Fruit fly (Drosophila melanogaster): ENCODE measurements around the gene jv.
A peak's percentile ranks its signal among the peaks of the same experiment; 100 is the strongest.

DNA sequence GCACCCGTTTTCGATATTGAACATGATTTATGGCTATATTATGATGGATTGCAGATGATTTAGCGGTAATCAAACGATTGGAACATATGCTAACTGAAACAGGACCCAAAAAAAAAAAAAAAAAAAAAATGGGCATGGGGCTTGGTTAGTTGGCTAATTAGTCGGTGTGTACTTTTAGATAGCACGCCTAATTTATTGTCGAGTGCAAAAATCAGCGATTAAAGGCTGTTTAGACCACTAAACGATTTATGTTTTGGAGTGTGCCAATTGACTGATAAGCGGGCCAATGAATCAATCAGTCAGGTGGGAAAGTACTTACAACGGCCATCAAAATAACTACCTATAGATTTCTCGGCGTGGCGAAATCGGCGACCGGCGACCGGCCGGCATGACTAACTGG lies 25.9 kb upstream of the jv start:
- no peak for TF ChIP-seq CG7045 (GFP tag; optimal IDR thresholded peaks at IDR 0.05)
- no peak for TF ChIP-seq Crg-1 (GFP tag; optimal IDR thresholded peaks at IDR 0.05)
- no peak for TF ChIP-seq toe (GFP tag; optimal IDR thresholded peaks at IDR 0.05)
- TF ChIP-seq CG1620 (GFP tag; optimal IDR thresholded peaks at IDR 0.05): no peak
- no peak for TF ChIP-seq Hr96 (GFP tag; optimal IDR thresholded peaks at IDR 0.05)
- no peak for TF ChIP-seq CG11617 (GFP tag; optimal IDR thresholded peaks at IDR 0.05)
- TF ChIP-seq Clk (GFP tag; optimal IDR thresholded peaks at IDR 0.05): no peak
- TF ChIP-seq Mnt (GFP tag; optimal IDR thresholded peaks at IDR 0.05): no peak
- peak; percentile 2 for TF ChIP-seq kay (GFP tag; ENCODE audit: borderline replicate concordance)
- no peak for TF ChIP-seq CG14711 (tag; optimal IDR thresholded peaks at IDR 0.05)
- no peak for TF ChIP-seq CG7101 (tag; optimal IDR thresholded peaks at IDR 0.05)
- no peak for TF ChIP-seq pad (GFP tag; optimal IDR thresholded peaks at IDR 0.05)
- no peak for TF ChIP-seq CG5204 (GFP tag; optimal IDR thresholded peaks at IDR 0.05)
